Fruit fly (Drosophila melanogaster) whole organism, embryonic: ENCODE results near the gene CG12123.

Experiments used
- Abd-B ChIP-seq: fragments of 200-800 bp; sonication (Bioruptor generic); optimal IDR thresholded peaks from 2 replicates; lab custom pipeline; 2018; ENCODE audit warnings: missing biosample characterization, mild to moderate bottlenecking, missing genetic modification characterization, moderate library complexity
- Blimp-1 ChIP-seq: fragments of 200-800 bp; sonication (Bioruptor generic); optimal IDR thresholded peaks from 3 replicates; lab custom pipeline; 2018; ENCODE audit warnings: missing biosample characterization, missing genetic modification characterization, mild to moderate bottlenecking, moderate library complexity, missing genetic modification reagents
- Bteb2 ChIP-seq: fragments of 200-800 bp; sonication (Bioruptor generic); optimal IDR thresholded peaks from 2 replicates; lab custom pipeline; 2016; ENCODE audit warnings: missing biosample characterization, missing genetic modification characterization
- CG10321 ChIP-seq: fragments of 200-800 bp; sonication (Bioruptor generic); IDR thresholded peaks from 2 replicates; pipeline ENCODE4 v1.3.6; 2022; ENCODE audit warnings: missing biosample characterization, missing genetic modification characterization
- CG10366 ChIP-seq: fragments of 200-800 bp; sonication (Bioruptor generic); IDR thresholded peaks from 2 replicates; pipeline ENCODE4 v1.3.6; 2022; ENCODE audit warnings: missing biosample characterization, missing genetic modification characterization
- CG10565 ChIP-seq: fragments of 200-800 bp; sonication (Bioruptor generic); optimal IDR thresholded peaks from 3 replicates; lab custom pipeline; 2016; ENCODE audit warnings: missing biosample characterization, mild to moderate bottlenecking, missing genetic modification characterization
- CG11398 ChIP-seq: fragments of 200-800 bp; sonication (Bioruptor generic); optimal IDR thresholded peaks from 2 replicates; lab custom pipeline; 2016; ENCODE audit warnings: missing biosample characterization, missing genetic modification characterization
- CG12155 ChIP-seq: fragments of 200-800 bp; sonication (Bioruptor generic); optimal IDR thresholded peaks from 3 replicates; lab custom pipeline; 2016; ENCODE audit warnings: missing biosample characterization, missing genetic modification characterization
- CG12236 ChIP-seq: fragments of 200-800 bp; sonication (Bioruptor generic); optimal IDR thresholded peaks from 2 replicates; lab custom pipeline; 2016; ENCODE audit warnings: missing biosample characterization, missing genetic modification characterization
- CG12942 ChIP-seq: fragments of 200-800 bp; sonication (Bioruptor generic); optimal IDR thresholded peaks from 3 replicates; lab custom pipeline; 2016; ENCODE audit warnings: missing biosample characterization, missing genetic modification characterization
- CG13287 ChIP-seq: fragments of 200-800 bp; sonication (Bioruptor generic); IDR thresholded peaks from 2 replicates; pipeline ENCODE4 v1.3.6; 2022; ENCODE audit warnings: missing biosample characterization, missing genetic modification characterization; ENCODE audit not compliant: partially characterized antibody
- CG14667 ChIP-seq: fragments of 200-800 bp; sonication (Bioruptor generic); IDR thresholded peaks from 2 replicates; pipeline ENCODE4 v1.3.6; 2022; ENCODE audit warnings: missing biosample characterization, missing genetic modification characterization
- CG14710 ChIP-seq: fragments of 200-800 bp; sonication (Bioruptor generic); optimal IDR thresholded peaks from 3 replicates; lab custom pipeline; 2019; ENCODE audit warnings: missing biosample characterization, mild to moderate bottlenecking, missing genetic modification characterization, moderate library complexity
- CG17328 ChIP-seq: fragments of 200-800 bp; sonication (Bioruptor generic); IDR thresholded peaks from 2 replicates; pipeline ENCODE4 v1.3.6; 2022; ENCODE audit warnings: missing biosample characterization, missing genetic modification characterization
- CG17359 ChIP-seq: fragments of 200-800 bp; sonication (Bioruptor generic); optimal IDR thresholded peaks from 3 replicates; lab custom pipeline; 2018; ENCODE audit warnings: missing biosample characterization, mild to moderate bottlenecking, missing genetic modification characterization, moderate library complexity
- CG18476 ChIP-seq: fragments of 200-800 bp; sonication (Bioruptor generic); optimal IDR thresholded peaks from 2 replicates; lab custom pipeline; 2016; ENCODE audit warnings: missing biosample characterization, mild to moderate bottlenecking, missing genetic modification characterization
- CG2116 ChIP-seq: fragments of 200-800 bp; sonication (Bioruptor generic); optimal IDR thresholded peaks from 3 replicates; lab custom pipeline; 2018; ENCODE audit warnings: missing biosample characterization, mild to moderate bottlenecking, missing genetic modification characterization
- CG2129 ChIP-seq: fragments of 200-800 bp; sonication (Bioruptor generic); IDR thresholded peaks from 2 replicates; pipeline ENCODE4 v1.3.6; 2022; ENCODE audit warnings: missing biosample characterization, missing genetic modification characterization; ENCODE audit not compliant: partially characterized antibody
- CG31441 ChIP-seq: fragments of 200-800 bp; sonication (Bioruptor generic); IDR thresholded peaks from 2 replicates; pipeline ENCODE4 v1.3.6; 2022; ENCODE audit warnings: missing biosample characterization, missing genetic modification characterization
- CG3281 ChIP-seq: fragments of 200-800 bp; sonication (Bioruptor generic); optimal IDR thresholded peaks from 3 replicates; lab custom pipeline; 2017; ENCODE audit warnings: missing biosample characterization, mild to moderate bottlenecking, missing genetic modification characterization
- CG33557 ChIP-seq: fragments of 200-800 bp; sonication (Bioruptor generic); optimal IDR thresholded peaks from 2 replicates; lab custom pipeline; 2019; ENCODE audit warnings: missing biosample characterization, mild to moderate bottlenecking, missing genetic modification characterization, moderate library complexity
- CG3726 ChIP-seq: fragments of 200-800 bp; sonication (Bioruptor generic); IDR thresholded peaks from 3 replicates; pipeline ENCODE4, ENCODE4 v1.3.6; 2022; ENCODE audit warnings: missing biosample characterization, missing genetic modification characterization
- CG4404 ChIP-seq: fragments of 200-800 bp; sonication (Bioruptor generic); IDR thresholded peaks from 2 replicates; pipeline ENCODE4 v1.3.6; 2022; ENCODE audit warnings: missing biosample characterization, missing genetic modification characterization
- CG4820 ChIP-seq: fragments of 200-800 bp; sonication (Bioruptor generic); optimal IDR thresholded peaks from 3 replicates; lab custom pipeline; 2016; ENCODE audit warnings: missing biosample characterization, missing genetic modification characterization
- CG7271 ChIP-seq: fragments of 200-800 bp; sonication (Bioruptor generic); optimal IDR thresholded peaks from 2 replicates; lab custom pipeline; 2018; ENCODE audit warnings: missing biosample characterization, mild to moderate bottlenecking, missing genetic modification characterization, moderate library complexity
- CG8089 ChIP-seq: fragments of 200-800 bp; sonication (Bioruptor generic); optimal IDR thresholded peaks from 3 replicates; lab custom pipeline; 2016; ENCODE audit warnings: missing biosample characterization, missing genetic modification characterization
- CG8388 ChIP-seq: fragments of 200-800 bp; sonication (Bioruptor generic); optimal IDR thresholded peaks from 2 replicates; lab custom pipeline; 2019; ENCODE audit warnings: missing biosample characterization, mild to moderate bottlenecking, missing genetic modification characterization, moderate library complexity
- Dll ChIP-seq: fragments of 200-800 bp; sonication (Bioruptor generic); IDR thresholded peaks from 4 replicates; pipeline ENCODE4 v1.3.6; 2022; ENCODE audit warnings: missing biosample characterization, missing genetic modification characterization; ENCODE audit not compliant: partially characterized antibody
- Fer1 ChIP-seq: fragments of 200-800 bp; sonication (Bioruptor generic); optimal IDR thresholded peaks from 2 replicates; lab custom pipeline; 2017; ENCODE audit warnings: missing biosample characterization, mild to moderate bottlenecking, missing genetic modification characterization
- Kr ChIP-seq: fragments of 200-800 bp; sonication (Bioruptor generic); optimal IDR thresholded peaks from 2 replicates; lab custom pipeline; 2017; ENCODE audit warnings: missing biosample characterization, mild to moderate bottlenecking, missing genetic modification characterization
- Mes4 ChIP-seq: fragments of 200-800 bp; sonication (Bioruptor generic); optimal IDR thresholded peaks from 2 replicates; lab custom pipeline; 2016; ENCODE audit warnings: missing biosample characterization, missing genetic modification characterization
- Myb ChIP-seq: fragments of 200-800 bp; sonication (Bioruptor generic); optimal IDR thresholded peaks from 2 replicates; lab custom pipeline; 2016; ENCODE audit warnings: missing biosample characterization, missing genetic modification characterization
- Nf-YA ChIP-seq: fragments of 200-800 bp; sonication (Bioruptor generic); IDR thresholded peaks from 2 replicates; pipeline ENCODE4 v1.3.6; 2022; ENCODE audit warnings: missing biosample characterization, missing genetic modification characterization
- Nf-YB ChIP-seq: fragments of 200-800 bp; sonication (Bioruptor generic); optimal IDR thresholded peaks from 3 replicates; lab custom pipeline; 2019; ENCODE audit warnings: missing biosample characterization, mild to moderate bottlenecking, missing genetic modification characterization, moderate library complexity
- Opbp ChIP-seq: fragments of 200-800 bp; sonication (Bioruptor generic); IDR thresholded peaks from 3 replicates; pipeline ENCODE4 v1.3.6; 2022; ENCODE audit warnings: missing biosample characterization, missing genetic modification characterization; ENCODE audit not compliant: partially characterized antibody
- Xbp1 ChIP-seq: fragments of 200-800 bp; sonication (Bioruptor generic); optimal IDR thresholded peaks from 3 replicates; lab custom pipeline; 2016; ENCODE audit warnings: missing biosample characterization, mild to moderate bottlenecking, missing genetic modification characterization
- br ChIP-seq: fragments of >200 bp; optimal IDR thresholded peaks from 2 replicates; lab custom pipeline; 2017
- cato ChIP-seq: fragments of 200-800 bp; sonication (Bioruptor generic); optimal IDR thresholded peaks from 2 replicates; lab custom pipeline; 2016; ENCODE audit warnings: missing biosample characterization, missing genetic modification characterization, borderline replicate concordance
- chif ChIP-seq, 2 experiments: fragments of 200-800 bp; sonication (Bioruptor generic); optimal IDR thresholded peaks; 3 replicates each; lab custom pipeline; 2016; ENCODE audit warnings: missing biosample characterization in 2 of 2, missing genetic modification characterization in 2 of 2
- crc ChIP-seq: fragments of 200-800 bp; sonication (Bioruptor generic); optimal IDR thresholded peaks from 2 replicates; lab custom pipeline; 2016; ENCODE audit warnings: missing biosample characterization, missing genetic modification characterization
- dati ChIP-seq: fragments of 200-800 bp; sonication (Bioruptor generic); IDR thresholded peaks from 2 replicates; pipeline ENCODE4 v1.3.6; 2022; ENCODE audit warnings: missing biosample characterization, missing genetic modification characterization
- h ChIP-seq: fragments of >200 bp; optimal IDR thresholded peaks from 2 replicates; lab custom pipeline; 2017
- lov ChIP-seq, 2 experiments: fragments of 200-800 bp in 1 of 2; fragments of >200 bp in 1 of 2; sonication (Bioruptor generic) in 1 of 2; IDR thresholded peaks in 1 of 2; optimal IDR thresholded peaks in 1 of 2; 2 replicates in 1 of 2; 3 replicates in 1 of 2; pipeline versions ENCODE4 v1.3.6 to Lab custom; 2017 to 2022; ENCODE audit warnings: missing biosample characterization in 1 of 2, missing genetic modification characterization in 1 of 2
- pros ChIP-seq: fragments of 200-800 bp; sonication (Bioruptor generic); optimal IDR thresholded peaks from 3 replicates; lab custom pipeline; 2019; ENCODE audit warnings: missing biosample characterization, mild to moderate bottlenecking, missing genetic modification characterization, moderate library complexity
- sob ChIP-seq: fragments of 200-800 bp; sonication (Bioruptor generic); IDR thresholded peaks from 2 replicates; pipeline ENCODE4 v1.3.6; 2022; ENCODE audit warnings: missing biosample characterization, missing genetic modification characterization
- twi ChIP-seq: fragments of 200-800 bp; optimal IDR thresholded peaks from 2 replicates; lab custom pipeline; 2019; ENCODE audit warnings: missing biosample characterization, mild to moderate bottlenecking, missing genetic modification characterization, moderate library complexity
- zf30C ChIP-seq: fragments of 200-800 bp; sonication (Bioruptor generic); optimal IDR thresholded peaks from 3 replicates; lab custom pipeline; 2018; ENCODE audit warnings: missing biosample characterization, mild to moderate bottlenecking, missing genetic modification characterization
- zfh1 ChIP-seq: fragments of 200-800 bp; sonication (Bioruptor generic); IDR thresholded peaks from 3 replicates; pipeline ENCODE4 v1.3.6; 2022; ENCODE audit warnings: missing biosample characterization, missing genetic modification characterization

Gene CG12123

DNA sequence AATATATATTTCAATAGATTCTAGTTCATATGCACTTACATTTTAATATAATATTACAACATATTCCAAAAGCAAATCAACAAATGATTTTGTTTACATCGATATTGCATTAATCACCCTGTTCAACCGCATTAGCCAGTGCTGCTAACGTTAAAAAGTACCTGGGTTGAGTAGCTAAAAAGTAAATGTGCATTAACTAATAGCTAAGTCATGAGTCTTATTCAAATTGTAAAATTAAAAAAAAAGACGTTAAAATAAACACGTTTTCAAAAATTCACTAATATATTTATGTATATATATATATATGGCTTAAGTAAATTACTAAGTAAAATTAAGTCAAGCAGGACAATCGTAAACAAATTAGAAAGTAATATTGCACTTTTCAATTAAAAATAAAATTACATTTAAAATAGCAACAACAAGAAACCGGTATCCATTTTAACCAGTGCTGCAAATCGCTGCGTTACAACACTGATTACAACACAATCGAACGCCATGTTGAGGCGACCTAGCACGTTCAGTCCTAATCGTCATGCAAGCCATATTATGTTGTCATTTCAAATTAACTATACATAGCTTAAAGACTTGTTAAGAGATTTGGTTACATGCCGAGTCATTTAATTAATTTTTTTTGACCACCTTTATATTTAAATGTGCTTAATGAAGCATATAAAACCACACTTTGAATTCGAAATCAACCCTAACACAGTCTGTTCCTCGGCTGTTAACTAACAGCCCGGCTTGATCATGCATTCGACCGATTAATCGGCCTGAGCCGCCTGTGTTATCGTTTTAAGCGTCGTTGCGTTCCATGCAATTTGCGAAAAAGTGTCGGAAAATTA lies 43.8 kb downstream of the CG12123 start, which contains the start of gene CG10555 (continued):
- peak; percentile 78 for TF ChIP-seq Opbp
- peak; percentile 83 for TF ChIP-seq CG18476 (GFP tag; lab: Kevin White, UChicago)
- no peak for TF ChIP-seq crc (GFP tag; lab: Kevin White, UChicago)
- TF ChIP-seq pros (GFP tag; lab: Kevin White, UChicago) = no peak
- no peak for TF ChIP-seq br (lab: Kevin White, UChicago)
- peak; percentile 81 for TF ChIP-seq CG10565 (GFP tag; lab: Kevin White, UChicago)
- TF ChIP-seq Blimp-1 (GFP tag; lab: Kevin White, UChicago) = peak; percentile 87
- peak; percentile 74 for TF ChIP-seq CG31441
- TF ChIP-seq CG10321 (GFP tag; lab: Robert Waterston, UW) = no peak
- TF ChIP-seq CG8388 (GFP tag; lab: Kevin White, UChicago) = peak; percentile 67
- peak; percentile 57 for TF ChIP-seq CG17359 (tag; lab: Kevin White, UChicago)
- peak; percentile 66 for TF ChIP-seq CG11398 (GFP tag; lab: Kevin White, UChicago)
- TF ChIP-seq Nf-YA (GFP tag; lab: Robert Waterston, UW) = no peak; the same call in 1 of the 2 replicates
- peak; percentile 75 for TF ChIP-seq CG13287 (GFP tag; lab: Robert Waterston, UW)
- peak; percentile 63 for TF ChIP-seq CG3281 (GFP tag; lab: Kevin White, UChicago)
- TF ChIP-seq CG12236 = peak; percentile 70
- peak; percentile 74 for TF ChIP-seq dati (GFP tag; lab: Robert Waterston, UW)
- peak; percentile 91 to 94 for TF ChIP-seq chif (GFP tag; optimal IDR thresholded peaks at IDR 0.05; lab: Kevin White, UChicago)
- TF ChIP-seq CG12155 (GFP tag; lab: Kevin White, UChicago) = peak; percentile 79
- no peak for TF ChIP-seq Kr (GFP tag; lab: Kevin White, UChicago)
- TF ChIP-seq Fer1 = peak; percentile 72
- TF ChIP-seq h (lab: Kevin White, UChicago) = no peak
- peak; percentile 45 for TF ChIP-seq Nf-YB
- peak; percentile 90 for TF ChIP-seq zfh1
- peak; percentile 87 for TF ChIP-seq CG17328 (GFP tag; lab: Robert Waterston, UW)
- peak; percentile 94 for TF ChIP-seq sob
- TF ChIP-seq CG4404 (GFP tag; lab: Robert Waterston, UW) = peak; percentile 93
- no peak for TF ChIP-seq lov (optimal IDR thresholded peaks at IDR 0.05; lab: Kevin White, UChicago)
- peak; percentile 86 for TF ChIP-seq lov (GFP tag; IDR thresholded peaks at IDR 0.05; lab: Robert Waterston, UW)
- TF ChIP-seq Dll (GFP tag; lab: Robert Waterston, UW) = peak; percentile 69; the same call in 3 of the 4 replicates
- TF ChIP-seq Xbp1 (GFP tag; lab: Kevin White, UChicago) = peak; percentile 89
- TF ChIP-seq cato (GFP tag; lab: Kevin White, UChicago) = peak; percentile 79
- peak; percentile 80 for TF ChIP-seq CG12942 (GFP tag; lab: Kevin White, UChicago)
- peak; percentile 74 for TF ChIP-seq CG3726 (GFP tag; lab: Robert Waterston, UW)
- peak; percentile 72 for TF ChIP-seq twi (tag; lab: Kevin White, UChicago)
- peak; percentile 23; the same call in 1 of the 2 replicates for TF ChIP-seq CG2129 (GFP tag; lab: Robert Waterston, UW)
- peak; percentile 35 for TF ChIP-seq CG7271 (tag; lab: Kevin White, UChicago)
- TF ChIP-seq zf30C (GFP tag; lab: Kevin White, UChicago) = no peak
- TF ChIP-seq Myb (GFP tag; lab: Kevin White, UChicago) = peak; percentile 80
- TF ChIP-seq Abd-B = peak; percentile 79
- peak; percentile 78 for TF ChIP-seq Mes4 (GFP tag; lab: Kevin White, UChicago)
- peak; percentile 87 for TF ChIP-seq CG2116 (GFP tag; lab: Kevin White, UChicago)
- peak; percentile 87 for TF ChIP-seq CG4820 (GFP tag; lab: Kevin White, UChicago)
- TF ChIP-seq CG10366 (GFP tag; lab: Robert Waterston, UW) = peak; percentile 91
- TF ChIP-seq CG14710 (tag; lab: Kevin White, UChicago) = peak; percentile 85
- peak; percentile 66 for TF ChIP-seq CG33557
- peak; percentile 88 for TF ChIP-seq Bteb2 (GFP tag; lab: Kevin White, UChicago)
- peak; percentile 60 for TF ChIP-seq CG14667 (GFP tag; lab: Robert Waterston, UW)
- TF ChIP-seq CG8089 = peak; percentile 91
